Fruit fly (Drosophila melanogaster) whole organism, pupa: ENCODE measurements around the gene Mst84Da.

ENCODE experiments used
- CG10348 ChIP-seq: fragments of 200-800 bp; sonication (Bioruptor generic); IDR thresholded peaks from 2 replicates; pipeline ENCODE4 v1.3.6; 2022; ENCODE audit warnings: missing biosample characterization, missing genetic modification characterization
- CG12605 ChIP-seq: fragments of 200-800 bp; sonication (Bioruptor generic); IDR thresholded peaks from 2 replicates; pipeline ENCODE4 v1.3.6; 2022; ENCODE audit warnings: missing biosample characterization, missing genetic modification characterization
- CG13204 ChIP-seq: fragments of 200-800 bp; sonication (Bioruptor generic); optimal IDR thresholded peaks from 2 replicates; lab custom pipeline; 2018; ENCODE audit warnings: missing biosample characterization, mild to moderate bottlenecking, missing genetic modification characterization, moderate library complexity
- CG14655 ChIP-seq: fragments of 200-800 bp; sonication (Bioruptor generic); optimal IDR thresholded peaks from 3 replicates; lab custom pipeline; 2017; ENCODE audit warnings: mild to moderate bottlenecking, missing biosample characterization, missing genetic modification reagents, missing genetic modification characterization
- CG15710 ChIP-seq: fragments of 200-800 bp; sonication (Bioruptor generic); optimal IDR thresholded peaks from 2 replicates; lab custom pipeline; 2018; ENCODE audit warnings: missing biosample characterization, mild to moderate bottlenecking, missing genetic modification characterization, moderate library complexity
- CG17806 ChIP-seq: fragments of 200-800 bp; sonication (Bioruptor generic); optimal IDR thresholded peaks from 2 replicates; lab custom pipeline; 2018; ENCODE audit warnings: missing biosample characterization, mild to moderate bottlenecking, missing genetic modification characterization, moderate library complexity
- CG32121 ChIP-seq: fragments of 200-800 bp; sonication (Bioruptor generic); IDR thresholded peaks from 2 replicates; pipeline ENCODE4 v1.3.6; 2022; ENCODE audit warnings: missing biosample characterization, missing genetic modification characterization
- CG34367 ChIP-seq: fragments of 200-800 bp; sonication (Bioruptor generic); optimal IDR thresholded peaks from 2 replicates; lab custom pipeline; 2018; ENCODE audit warnings: missing biosample characterization, mild to moderate bottlenecking, missing genetic modification characterization
- CG4496 ChIP-seq: fragments of 200-800 bp; sonication (Bioruptor generic); IDR thresholded peaks from 3 replicates; pipeline ENCODE4 v1.3.6; 2022; ENCODE audit warnings: missing biosample characterization, missing genetic modification characterization
- CG8159 ChIP-seq: fragments of 200-800 bp; sonication (Bioruptor generic); optimal IDR thresholded peaks from 3 replicates; lab custom pipeline; 2018; ENCODE audit warnings: missing biosample characterization, mild to moderate bottlenecking, missing genetic modification characterization, moderate library complexity
- CG8301 ChIP-seq: fragments of 200-800 bp; sonication (Bioruptor generic); optimal IDR thresholded peaks from 2 replicates; lab custom pipeline; 2018; ENCODE audit warnings: missing biosample characterization, mild to moderate bottlenecking, missing genetic modification characterization
- CG9948 ChIP-seq: fragments of 200-800 bp; sonication (Bioruptor generic); optimal IDR thresholded peaks from 2 replicates; lab custom pipeline; 2018; ENCODE audit warnings: missing biosample characterization, mild to moderate bottlenecking, missing genetic modification characterization, moderate library complexity
- D1 ChIP-seq: fragments of 200-800 bp; sonication (Bioruptor generic); optimal IDR thresholded peaks from 2 replicates; lab custom pipeline; 2018; ENCODE audit warnings: missing biosample characterization, mild to moderate bottlenecking, missing genetic modification characterization, moderate library complexity
- EcR ChIP-seq: fragments of 200-800 bp; sonication (Bioruptor generic); optimal IDR thresholded peaks from 3 replicates; lab custom pipeline; 2019; ENCODE audit warnings: missing biosample characterization, missing genetic modification characterization, mild to moderate bottlenecking, moderate library complexity, missing genetic modification reagents
- Ets98B ChIP-seq: fragments of 200-800 bp; sonication (Bioruptor generic); IDR thresholded peaks from 2 replicates; pipeline ENCODE4 v1.3.6; 2022; ENCODE audit warnings: missing biosample characterization, missing genetic modification characterization
- Pif1A ChIP-seq: fragments of 200-800 bp; sonication (Bioruptor generic); optimal IDR thresholded peaks from 3 replicates; lab custom pipeline; 2016; ENCODE audit warnings: missing biosample characterization, missing genetic modification characterization
- Pif1B ChIP-seq: fragments of 200-800 bp; sonication (Bioruptor generic); optimal IDR thresholded peaks from 3 replicates; lab custom pipeline; 2016; ENCODE audit warnings: missing biosample characterization, missing genetic modification characterization
- Snoo ChIP-seq: fragments of 200-800 bp; sonication (Bioruptor generic); optimal IDR thresholded peaks from 3 replicates; lab custom pipeline; 2017; ENCODE audit warnings: missing biosample characterization, mild to moderate bottlenecking, missing genetic modification characterization, inconsistent platforms
- fd96Ca ChIP-seq: fragments of 200-800 bp; sonication (Bioruptor generic); IDR thresholded peaks from 3 replicates; pipeline ENCODE4 v1.3.6; 2022; ENCODE audit warnings: missing biosample characterization, missing genetic modification characterization
- gl ChIP-seq: fragments of 200-800 bp; sonication (Bioruptor generic); optimal IDR thresholded peaks from 2 replicates; lab custom pipeline; 2018; ENCODE audit warnings: missing biosample characterization, mild to moderate bottlenecking, missing genetic modification characterization
- rn ChIP-seq: fragments of 200-800 bp; sonication (Bioruptor generic); IDR thresholded peaks from 2 replicates; pipeline ENCODE4 v1.3.6; 2022; ENCODE audit warnings: missing biosample characterization, missing genetic modification characterization

Gene Mst84Da

DNA sequence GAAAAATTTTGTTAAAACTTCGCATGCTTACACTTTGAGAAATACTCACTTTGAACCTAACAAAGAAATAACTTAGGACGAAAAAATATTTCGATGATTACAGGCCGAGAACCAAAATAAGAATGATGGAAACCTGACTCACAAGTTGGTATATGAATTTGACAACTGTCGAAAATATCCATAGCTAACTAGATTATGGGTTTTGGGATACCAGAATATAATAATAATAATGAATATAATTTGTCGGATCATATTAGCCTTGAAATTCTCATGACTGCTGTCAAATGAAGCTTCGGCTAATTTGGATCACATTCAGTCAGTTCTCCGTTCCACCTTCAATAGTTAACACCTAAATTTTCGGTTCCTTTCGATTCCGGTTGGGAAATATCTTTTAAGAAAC is at the start of gene Mst84Da, which contains the start of gene Mst84Db:
Mst84Da (plus strand) TSS at position 324 of the 400 bp plus-strand sequence.
Mst84Db (minus strand) TSS at position 101 of the 400 bp plus-strand sequence.
- TF ChIP-seq Pif1B = no peak
- no peak for TF ChIP-seq CG34367 (tag; lab: Kevin White, UChicago)
- TF ChIP-seq CG10348 = no peak
- TF ChIP-seq Pif1A (GFP tag; lab: Kevin White, UChicago) = no peak
- TF ChIP-seq EcR (GFP tag; lab: Kevin White, UChicago) = no peak
- TF ChIP-seq fd96Ca (GFP tag; lab: Robert Waterston, UW) = no peak
- no peak for TF ChIP-seq CG15710
- TF ChIP-seq gl (tag; lab: Kevin White, UChicago) = no peak
- no peak for TF ChIP-seq Snoo (tag; lab: Kevin White, UChicago)
- TF ChIP-seq rn (GFP tag; lab: Robert Waterston, UW) = no peak
- no peak for TF ChIP-seq CG32121 (GFP tag; lab: Robert Waterston, UW)
- no peak for TF ChIP-seq CG14655 (GFP tag; lab: Kevin White, UChicago)
- TF ChIP-seq CG8301 (tag; lab: Kevin White, UChicago) = no peak

- no peak for TF ChIP-seq CG12605 (GFP tag; lab: Robert Waterston, UW)
- no peak for TF ChIP-seq CG10348
- no peak for TF ChIP-seq CG8301 (tag; lab: Kevin White, UChicago)
- no peak for TF ChIP-seq CG34367 (tag; lab: Kevin White, UChicago)
- no peak for TF ChIP-seq Snoo (tag; lab: Kevin White, UChicago)
- no peak for TF ChIP-seq Pif1A (GFP tag; lab: Kevin White, UChicago)
- no peak for TF ChIP-seq CG32121 (GFP tag; lab: Robert Waterston, UW)
- no peak for TF ChIP-seq Pif1B
- no peak for TF ChIP-seq D1 (tag; lab: Kevin White, UChicago)
- no peak for TF ChIP-seq CG4496 (GFP tag; lab: Robert Waterston, UW)
- no peak for TF ChIP-seq EcR (GFP tag; lab: Kevin White, UChicago)
- no peak for TF ChIP-seq CG17806 (tag; lab: Kevin White, UChicago)
- TF ChIP-seq fd96Ca (GFP tag; lab: Robert Waterston, UW) = no peak
- no peak for TF ChIP-seq CG15710
- no peak for TF ChIP-seq CG8159 (tag; lab: Kevin White, UChicago)
Observed at dm6 chr3R:7317107-7317506, 48.5 kb upstream of the Mst84Da start, which contains the start of gene CG10029. Gene CG10029 (minus strand): TSS chr3R:7317207.

DNA sequence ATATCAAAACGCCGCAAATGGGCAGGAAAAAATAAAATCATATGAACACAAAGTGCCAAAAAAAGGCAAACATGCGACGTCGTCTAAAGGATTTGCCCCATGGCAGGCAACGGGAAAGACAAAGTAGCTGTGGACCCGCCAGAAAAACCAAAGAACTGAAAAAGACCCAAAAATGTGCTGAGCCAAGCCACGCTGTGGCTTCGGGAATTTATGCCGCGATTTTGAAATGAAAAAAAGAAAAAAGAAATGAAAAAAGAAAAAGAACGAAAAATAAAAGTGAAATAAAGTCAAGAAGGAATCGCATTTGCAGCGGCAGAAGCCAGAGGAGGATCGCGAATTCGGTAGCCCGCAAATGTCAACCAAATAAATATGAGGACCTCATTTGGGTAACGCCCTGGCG is 43.1 kb upstream of the Mst84Da start:
- TF ChIP-seq CG8301 (tag; lab: Kevin White, UChicago) (no peak), CG34367 (tag; lab: Kevin White, UChicago) (no peak), CG10348 (no peak), CG15710 (no peak)

DNA sequence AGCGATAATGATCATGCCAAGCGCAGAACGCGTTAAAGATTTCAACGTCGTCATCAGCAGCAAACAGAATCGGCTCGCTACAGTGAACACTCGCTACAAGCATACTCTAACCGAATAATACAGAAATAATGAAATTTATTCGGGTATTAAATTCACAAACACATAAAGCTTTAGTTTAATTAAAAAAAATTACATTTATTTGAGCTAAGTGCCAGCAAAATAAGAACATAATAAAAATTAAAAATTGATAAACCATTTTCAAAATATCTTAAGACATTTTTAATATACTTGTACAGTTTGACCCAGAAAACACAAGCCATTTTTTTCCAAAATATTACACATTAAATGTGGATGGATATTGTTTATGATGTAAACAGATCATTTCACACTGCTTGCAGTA is 39.5 kb upstream of the Mst84Da start:
- peak; percentile 24 for TF ChIP-seq Snoo (tag; lab: Kevin White, UChicago)
- no peak for TF ChIP-seq Ets98B
- peak; percentile 18 for TF ChIP-seq CG34367 (tag; lab: Kevin White, UChicago)
- TF ChIP-seq CG15710 = peak; percentile 37
- TF ChIP-seq CG14655 (GFP tag; lab: Kevin White, UChicago) = peak; percentile 69
- TF ChIP-seq CG9948 (tag; lab: Kevin White, UChicago) = peak; percentile 41
- no peak for TF ChIP-seq CG32121 (GFP tag; lab: Robert Waterston, UW)
- peak; percentile 14 for TF ChIP-seq D1 (tag; lab: Kevin White, UChicago)
- peak; percentile 50 for TF ChIP-seq CG8159 (tag; lab: Kevin White, UChicago)
- TF ChIP-seq CG8301 (tag; lab: Kevin White, UChicago) = peak; percentile 48
- TF ChIP-seq, all 21 proteins: peak for 8

dm6 chr3R:7330695-7331094 is 35.0 kb upstream of the Mst84Da start:
- TF ChIP-seq fd96Ca (GFP tag; lab: Robert Waterston, UW) = peak; percentile 58; the same call in 2 of the 3 replicates
- no peak for TF ChIP-seq rn (GFP tag; lab: Robert Waterston, UW)
- TF ChIP-seq CG4496 (GFP tag; lab: Robert Waterston, UW) = peak; percentile 44; the same call in 1 of the 3 replicates
- TF ChIP-seq Pif1B = no peak
- no peak for TF ChIP-seq gl (tag; lab: Kevin White, UChicago)
- TF ChIP-seq Pif1A (GFP tag; lab: Kevin White, UChicago) = peak; percentile 10
- no peak for TF ChIP-seq CG12605 (GFP tag; lab: Robert Waterston, UW)
- TF ChIP-seq CG32121 (GFP tag; lab: Robert Waterston, UW) = peak; percentile 72
- no peak for TF ChIP-seq CG9948 (tag; lab: Kevin White, UChicago)
- peak; percentile 61 for TF ChIP-seq CG14655 (GFP tag; lab: Kevin White, UChicago)
- TF ChIP-seq EcR (GFP tag; lab: Kevin White, UChicago) = no peak
- TF ChIP-seq Ets98B = peak; percentile 68
- TF ChIP-seq CG34367 (tag; lab: Kevin White, UChicago) = no peak
- TF ChIP-seq Snoo (tag; lab: Kevin White, UChicago) = no peak
- no peak for TF ChIP-seq CG10348
- TF ChIP-seq CG17806 (tag; lab: Kevin White, UChicago) = no peak
- no peak for TF ChIP-seq CG15710
- TF ChIP-seq CG13204 (GFP tag; lab: Kevin White, UChicago) = no peak
- no peak for TF ChIP-seq CG8159 (tag; lab: Kevin White, UChicago)
- TF ChIP-seq CG8301 (tag; lab: Kevin White, UChicago) = peak; percentile 63
- no peak for TF ChIP-seq D1 (tag; lab: Kevin White, UChicago)

dm6 chr3R:7334613-7335012 is 31.0 kb upstream of the Mst84Da start:
- TF ChIP-seq CG4496 (GFP tag; lab: Robert Waterston, UW) (no peak), CG14655 (GFP tag; lab: Kevin White, UChicago) (no peak), CG8301 (tag; lab: Kevin White, UChicago) (no peak), CG10348 (no peak), EcR (GFP tag; lab: Kevin White, UChicago) (no peak), CG17806 (tag; lab: Kevin White, UChicago) (no peak), Pif1B (no peak), Ets98B (no peak), CG12605 (GFP tag; lab: Robert Waterston, UW) (no peak)
